Worm (Caenorhabditis elegans) whole organism, L4 larva: Measurements from ENCODE around the gene ced-9.
A peak's percentile ranks its signal among the peaks of the same experiment; 100 is the strongest.

Experiments
- F44E2.7 ChIP-seq: fragments of 200-800 bp; sonication (Bioruptor generic); IDR thresholded peaks from 2 replicates; pipeline ENCODE4 v2.1.2; 2022; ENCODE audit warnings: missing genetic modification characterization, missing compliant biosample characterization
- Y75B8A.6 ChIP-seq: fragments of 200-800 bp; sonication (Bioruptor generic); IDR thresholded peaks from 2 replicates; pipeline ENCODE4 v1.3.6; 2022; ENCODE audit warnings: missing genetic modification reagents, missing genetic modification characterization, missing compliant biosample characterization
- ZK546.5 ChIP-seq, 2 experiments: sonication (generic microtip); optimal IDR thresholded peaks; 2 replicates each; lab custom pipeline; 2017; ENCODE audit warnings: missing biosample characterization in 2 of 2, missing genetic modification characterization in 2 of 2
- attf-4 ChIP-seq: sonication (generic microtip); optimal IDR thresholded peaks from 3 replicates; lab custom pipeline; 2017; ENCODE audit warnings: missing biosample characterization, missing genetic modification characterization
- ceh-28 ChIP-seq: fragments of 150-350 bp; optimal IDR thresholded peaks from 2 replicates; lab custom pipeline; 2014; ENCODE audit warnings: missing biosample characterization, missing genetic modification reagents, missing genetic modification characterization
- ceh-44 ChIP-seq: fragments of 200-800 bp; sonication (Bioruptor generic); IDR thresholded peaks from 2 replicates; pipeline ENCODE4 v1.3.6; 2022; ENCODE audit warnings: missing genetic modification reagents, missing genetic modification characterization, missing compliant biosample characterization
- cey-2 ChIP-seq: sonication (generic microtip); optimal IDR thresholded peaks from 3 replicates; lab custom pipeline; 2017; ENCODE audit warnings: missing genetic modification characterization, mild to moderate bottlenecking, missing compliant biosample characterization, antibody characterized with exemption, borderline replicate concordance; ENCODE audit not compliant: insufficient read depth
- daf-12 ChIP-seq: fragments of 150-350 bp; optimal IDR thresholded peaks from 2 replicates; lab custom pipeline; 2014; ENCODE audit warnings: missing biosample characterization, missing genetic modification reagents, missing genetic modification characterization
- daf-19 ChIP-seq: fragments of 200-800 bp; sonication (Bioruptor generic); conservative IDR thresholded peaks from 2 replicates; pipeline ENCODE4 v1.3.6; 2022; ENCODE audit warnings: missing genetic modification characterization, missing compliant biosample characterization
- dmd-9 ChIP-seq: fragments of 200-800 bp; sonication (Bioruptor generic); IDR thresholded peaks from 2 replicates; pipeline ENCODE4 v1.3.6; 2022; ENCODE audit warnings: missing genetic modification reagents, missing genetic modification characterization, missing compliant biosample characterization
- dve-1 ChIP-seq: sonication (generic microtip); optimal IDR thresholded peaks from 2 replicates; lab custom pipeline; 2017; ENCODE audit warnings: antibody characterized with exemption, mild to moderate bottlenecking, missing genetic modification characterization, missing compliant biosample characterization; ENCODE audit not compliant: insufficient read depth
- gei-8 ChIP-seq: fragments of 200-800 bp; sonication (Bioruptor generic); optimal IDR thresholded peaks from 2 replicates; lab custom pipeline; 2018; ENCODE audit warnings: mild to moderate bottlenecking, missing genetic modification characterization, missing compliant biosample characterization
- hif-1 ChIP-seq, 2 experiments: sonication (generic microtip); optimal IDR thresholded peaks; 2 replicates each; lab custom pipeline; 2016 to 2017; ENCODE audit warnings: missing compliant biosample characterization in 2 of 2, missing genetic modification characterization in 2 of 2, missing genetic modification reagents in 2 of 2, missing genotype in 2 of 2, mild to moderate bottlenecking in 1 of 2
- hmg-1.1 ChIP-seq: fragments of 200-800 bp; sonication (Bioruptor generic); IDR thresholded peaks from 2 replicates; pipeline ENCODE4 v1.3.6; 2022; ENCODE audit warnings: missing genetic modification reagents, missing genetic modification characterization, missing compliant biosample characterization
- lim-7 ChIP-seq: fragments of 200-800 bp; sonication (Bioruptor generic); IDR thresholded peaks from 2 replicates; pipeline ENCODE4 v1.3.6; 2022; ENCODE audit warnings: missing genetic modification characterization, missing compliant biosample characterization
- lin-1 ChIP-seq: fragments of 200-800 bp; sonication (Bioruptor generic); IDR thresholded peaks from 2 replicates; pipeline ENCODE4 v1.3.6; 2022; ENCODE audit warnings: missing genetic modification reagents, missing genetic modification characterization, missing compliant biosample characterization
- lin-29 ChIP-seq: fragments of 200-800 bp; sonication (Bioruptor generic); IDR thresholded peaks from 2 replicates; pipeline ENCODE4 v1.3.6; 2022; ENCODE audit warnings: missing genetic modification reagents, missing genetic modification characterization, missing compliant biosample characterization
- mdt-29 ChIP-seq: fragments of 200-800 bp; sonication (Bioruptor generic); IDR thresholded peaks from 2 replicates; pipeline ENCODE4 v1.3.6; 2022; ENCODE audit warnings: missing genetic modification reagents, missing genetic modification characterization, missing compliant biosample characterization
- mes-2 ChIP-seq: sonication (generic microtip); optimal IDR thresholded peaks from 2 replicates; lab custom pipeline; 2016; ENCODE audit warnings: missing genotype, mild to moderate bottlenecking, missing genetic modification characterization, missing compliant biosample characterization; ENCODE audit not compliant: poor library complexity, severe bottlenecking
- mxl-2 ChIP-seq: fragments of 200-800 bp; sonication (Bioruptor generic); conservative IDR thresholded peaks from 2 replicates; pipeline ENCODE4 v1.3.6; 2022; ENCODE audit warnings: missing genetic modification reagents, missing genetic modification characterization, missing compliant biosample characterization
- mxl-3 ChIP-seq: fragments of 200-800 bp; sonication (Bioruptor generic); optimal IDR thresholded peaks from 2 replicates; lab custom pipeline; 2018; ENCODE audit warnings: mild to moderate bottlenecking, missing genetic modification characterization, missing compliant biosample characterization
- nhr-10 ChIP-seq: fragments of 150-350 bp; optimal IDR thresholded peaks from 2 replicates; lab custom pipeline; 2014; ENCODE audit warnings: missing biosample characterization, missing genetic modification characterization
- nhr-11 ChIP-seq: fragments of 150-350 bp; optimal IDR thresholded peaks from 2 replicates; lab custom pipeline; 2014; ENCODE audit warnings: missing biosample characterization, missing genetic modification characterization
- nhr-25 ChIP-seq: sonication (generic microtip); optimal IDR thresholded peaks from 2 replicates; lab custom pipeline; 2017; ENCODE audit warnings: missing genetic modification characterization, mild to moderate bottlenecking, missing compliant biosample characterization, antibody characterized with exemption, moderate library complexity, borderline replicate concordance; ENCODE audit not compliant: insufficient read depth
- nhr-28 ChIP-seq: fragments of 150-350 bp; optimal IDR thresholded peaks from 2 replicates; lab custom pipeline; 2014; ENCODE audit warnings: missing biosample characterization, missing genetic modification characterization
- nhr-41 ChIP-seq: fragments of 200-800 bp; sonication (Bioruptor generic); IDR thresholded peaks from 2 replicates; pipeline ENCODE4 v1.3.6; 2022; ENCODE audit warnings: missing genetic modification reagents, missing genetic modification characterization, missing compliant biosample characterization
- nhr-48 ChIP-seq: sonication (generic microtip); optimal IDR thresholded peaks from 2 replicates; lab custom pipeline; 2016; ENCODE audit warnings: mild to moderate bottlenecking, missing genetic modification characterization, missing compliant biosample characterization
- nhr-77 ChIP-seq: fragments of 150-350 bp; optimal IDR thresholded peaks from 2 replicates; lab custom pipeline; 2014; ENCODE audit warnings: missing biosample characterization, missing genetic modification characterization
- php-3 ChIP-seq: fragments of 200-800 bp; sonication (Bioruptor generic); IDR thresholded peaks from 2 replicates; pipeline ENCODE4 v1.3.6; 2022; ENCODE audit warnings: missing genetic modification reagents, missing genetic modification characterization, missing compliant biosample characterization
- pqm-1 ChIP-seq: sonication (generic microtip); optimal IDR thresholded peaks from 2 replicates; lab custom pipeline; 2017; ENCODE audit warnings: missing biosample characterization, missing genetic modification characterization
- saeg-2 ChIP-seq: fragments of 200-800 bp; sonication (Bioruptor generic); IDR thresholded peaks from 2 replicates; pipeline ENCODE4 v1.3.6; 2022; ENCODE audit warnings: missing genetic modification reagents, missing genetic modification characterization, missing compliant biosample characterization
- sdz-12 ChIP-seq: fragments of 200-800 bp; sonication (Bioruptor generic); optimal IDR thresholded peaks from 2 replicates; lab custom pipeline; 2018; ENCODE audit warnings: mild to moderate bottlenecking, missing genetic modification characterization, missing compliant biosample characterization
- set-16 ChIP-seq: fragments of 200-800 bp; sonication (Bioruptor generic); IDR thresholded peaks from 2 replicates; pipeline ENCODE4 v1.3.6; 2022; ENCODE audit warnings: missing genetic modification reagents, missing genetic modification characterization, missing compliant biosample characterization
- tra-1 ChIP-seq: fragments of 200-800 bp; sonication (Bioruptor generic); IDR thresholded peaks from 2 replicates; pipeline ENCODE4 v1.3.6; 2022; ENCODE audit warnings: missing genetic modification reagents, missing genetic modification characterization, missing compliant biosample characterization
- unc-130 ChIP-seq: sonication (generic microtip); optimal IDR thresholded peaks from 2 replicates; lab custom pipeline; 2016; ENCODE audit warnings: missing genetic modification reagents, missing genetic modification characterization, missing compliant biosample characterization
- unc-62 ChIP-seq, 3 experiments: fragments of 150-350 bp in 1 of 3; sonication (generic microtip); optimal IDR thresholded peaks in 2 of 3; peaks in 1 of 3; 1 replicate in 1 of 3; 2 replicates in 2 of 3; lab custom pipeline; 2014 to 2017; ENCODE audit warnings: missing biosample characterization in 3 of 3, missing genetic modification characterization in 3 of 3, missing genetic modification reagents in 3 of 3, missing genotype in 1 of 3
- zfp-3 ChIP-seq: fragments of 200-800 bp; sonication (Bioruptor generic); conservative IDR thresholded peaks from 2 replicates; pipeline ENCODE4 v1.3.6; 2022; ENCODE audit warnings: missing genetic modification reagents, missing genetic modification characterization, missing compliant biosample characterization
- ztf-11 ChIP-seq: fragments of 150-350 bp; optimal IDR thresholded peaks from 2 replicates; lab custom pipeline; 2014; ENCODE audit warnings: missing biosample characterization, missing genetic modification characterization
- ztf-7 ChIP-seq: fragments of 150-350 bp; optimal IDR thresholded peaks from 2 replicates; lab custom pipeline; 2014; ENCODE audit warnings: missing biosample characterization, missing genetic modification characterization

ced-9 gene

ce11 chrIII:10305295-10305694, 29.7 kb upstream of the ced-9 start (continued):
- TF ChIP-seq nhr-48 (tag; lab: Kevin White, UChicago): no peak
- no peak for TF ChIP-seq mes-2 (tag; lab: Kevin White, UChicago)
- TF ChIP-seq unc-62 (GFP tag; optimal IDR thresholded peaks at IDR 0.05 in 1 of 2; lab: Kevin White, UChicago): no peak
- TF ChIP-seq unc-62 (tag; optimal IDR thresholded peaks at IDR 0.05; lab: Kevin White, UChicago): no peak
- TF ChIP-seq F44E2.7: no peak
- peak; percentile 34 for TF ChIP-seq nhr-28 (tag; lab: Kevin White, UChicago)
- no peak for TF ChIP-seq nhr-11 (tag; lab: Kevin White, UChicago)
- 0 out of 2 replicates have a peak, but pooled peaks have one; percentile 39 for TF ChIP-seq php-3 (GFP tag; lab: Robert Waterston, UW)
- no peak for TF ChIP-seq ztf-11 (tag; lab: Kevin White, UChicago)
- TF ChIP-seq ZK546.5 (tag; optimal IDR thresholded peaks at IDR 0.05; lab: Kevin White, UChicago): no peak
- TF ChIP-seq ceh-28: no peak
- 0 out of 2 replicates have a peak, but pooled peaks have one; percentile 33 for TF ChIP-seq lin-1 (GFP tag; lab: Robert Waterston, UW)
- no peak for TF ChIP-seq zfp-3 (GFP tag; lab: Robert Waterston, UW)
- TF ChIP-seq daf-12 (tag; lab: Kevin White, UChicago): no peak
- no peak for TF ChIP-seq Y75B8A.6 (GFP tag; lab: Robert Waterston, UW)
- TF ChIP-seq attf-4 (tag; lab: Kevin White, UChicago): no peak
- TF ChIP-seq mxl-2 (GFP tag; lab: Robert Waterston, UW): no peak
- no peak for TF ChIP-seq daf-19
- TF ChIP-seq hif-1 (tag; optimal IDR thresholded peaks at IDR 0.05; lab: Kevin White, UChicago): no peak
- TF ChIP-seq saeg-2 (GFP tag; lab: Robert Waterston, UW): no peak

ce11 chrIII:10306049-10306448, 28.9 kb upstream of the ced-9 start, which contains the start of gene T07A5.1:
Gene T07A5.1, minus strand, starts transcription at chrIII:10306197.
- no peak for TF ChIP-seq ztf-7 (tag; lab: Kevin White, UChicago)
- TF ChIP-seq F44E2.7: no peak
- TF ChIP-seq gei-8 (GFP tag; lab: Kevin White, UChicago): no peak

DNA sequence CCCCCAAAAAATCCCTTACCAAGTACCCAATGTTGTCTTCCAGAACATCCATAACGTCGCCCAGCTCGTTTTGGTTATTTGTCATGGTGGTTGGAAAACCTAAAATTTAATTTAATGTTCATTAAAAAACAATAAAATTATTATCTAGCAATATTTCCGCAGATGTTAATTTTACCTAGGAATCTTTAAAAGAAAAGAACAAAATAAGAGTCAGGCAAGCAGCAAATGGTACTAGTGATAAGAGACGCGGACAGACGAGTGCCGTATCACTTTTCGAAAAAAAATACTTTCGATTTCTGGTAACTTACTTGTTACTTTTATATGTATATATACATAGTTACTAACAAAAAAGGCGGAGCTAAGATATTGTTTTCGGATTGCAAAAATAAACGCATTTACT, 24.0 kb upstream of the ced-9 start, which contains the start of gene T07A5.7:
T07A5.7 (minus strand) TSS at position 101 of the 400 bp plus-strand sequence.
- TF ChIP-seq ceh-28 (no peak), ceh-44 (GFP tag; lab: Robert Waterston, UW) (no peak), ztf-11 (tag; lab: Kevin White, UChicago) (no peak), dmd-9 (no peak), mdt-29 (GFP tag; lab: Robert Waterston, UW) (no peak), lin-29 (no peak), cey-2 (no peak), unc-130 (GFP tag; lab: Kevin White, UChicago) (no peak), nhr-48 (tag; lab: Kevin White, UChicago) (no peak), nhr-41 (GFP tag; lab: Robert Waterston, UW) (no peak), ZK546.5 (tag; optimal IDR thresholded peaks at IDR 0.05; lab: Kevin White, UChicago) (no peak), nhr-77 (tag; lab: Kevin White, UChicago) (no peak), mxl-3 (GFP tag; lab: Kevin White, UChicago) (no peak), Y75B8A.6 (GFP tag; lab: Robert Waterston, UW) (no peak), unc-62 (GFP tag; optimal IDR thresholded peaks at IDR 0.05 in 1 of 2; lab: Kevin White, UChicago) (no peak), unc-62 (tag; optimal IDR thresholded peaks at IDR 0.05; lab: Kevin White, UChicago) (no peak), sdz-12 (GFP tag; lab: Kevin White, UChicago) (no peak), nhr-10 (tag; lab: Kevin White, UChicago) (no peak), saeg-2 (GFP tag; lab: Robert Waterston, UW) (no peak), lim-7 (GFP tag; lab: Robert Waterston, UW) (no peak), tra-1 (no peak)
- TF ChIP-seq, all 104 proteins: peak for 0

- TF ChIP-seq pqm-1 (tag; lab: Kevin White, UChicago) (peak; percentile 73), nhr-25 (tag; lab: Kevin White, UChicago) (no peak), nhr-77 (tag; lab: Kevin White, UChicago) (peak; percentile 7), set-16 (GFP tag; lab: Robert Waterston, UW) (no peak), hmg-1.1 (no peak), dve-1 (tag; lab: Kevin White, UChicago) (peak; percentile 1), nhr-28 (tag; lab: Kevin White, UChicago) (peak; percentile 21)
- TF ChIP-seq, all 104 proteins: peak for 4
Observed at ce11 chrIII:10314234-10314633, 20.7 kb upstream of the ced-9 start.
